Fruit fly (Drosophila melanogaster): ENCODE data around the gene Cmpk.

Cmpk gene

dm6 chr3R:26034643-26035368 lies 20.4 kb downstream of the Cmpk start (continued):
- TF ChIP-seq CG7963 (GFP tag; IDR thresholded peaks at IDR 0.05; ENCODE audit: partially characterized antibody) = peak; percentile 40; the same call in 1 of the 3 replicates
- no peak for TF ChIP-seq sob (GFP tag; IDR thresholded peaks at IDR 0.05)
- TF ChIP-seq CG1832 (GFP tag; optimal IDR thresholded peaks at IDR 0.05) = peak; percentile 36
- no peak for TF ChIP-seq CG9727 (GFP tag; optimal IDR thresholded peaks at IDR 0.05)
- peak; percentile 25 for TF ChIP-seq Med (GFP tag)
- TF ChIP-seq CG10321 (GFP tag; IDR thresholded peaks at IDR 0.05) = no peak
- TF ChIP-seq CG32772 (GFP tag; IDR thresholded peaks at IDR 0.05) = 0 out of 2 replicates have a peak, but pooled peaks have one; percentile 15
- TF ChIP-seq D19A (tag; optimal IDR thresholded peaks at IDR 0.05) = peak; percentile 4
- TF ChIP-seq CoRest (tag; optimal IDR thresholded peaks at IDR 0.05) = no peak
- no peak for TF ChIP-seq CG4820 (GFP tag; optimal IDR thresholded peaks at IDR 0.05)
- TF ChIP-seq Tbp (GFP tag; optimal IDR thresholded peaks at IDR 0.05) = no peak
- peak; percentile 91 for TF ChIP-seq CG4360 (GFP tag; IDR thresholded peaks at IDR 0.05)
- TF ChIP-seq pho (GFP tag; optimal IDR thresholded peaks at IDR 0.05) = no peak
- TF ChIP-seq Ets65A (GFP tag) = peak; percentile 57
- no peak for TF ChIP-seq CkIIα-i1 (GFP tag; IDR thresholded peaks at IDR 0.05)
- TF ChIP-seq wdn (GFP tag; IDR thresholded peaks at IDR 0.05) = no peak
- peak; percentile 95 for TF ChIP-seq kni (GFP tag; optimal IDR thresholded peaks at IDR 0.05)
- TF ChIP-seq pros (GFP tag; optimal IDR thresholded peaks at IDR 0.05) = peak; percentile 92
- no peak for TF ChIP-seq CG13775 (GFP tag; optimal IDR thresholded peaks at IDR 0.05)
- TF ChIP-seq CG33557 (GFP tag; optimal IDR thresholded peaks at IDR 0.05) = peak; percentile 44
- no peak for TF ChIP-seq Gug (GFP tag; IDR thresholded peaks at IDR 0.05)
- peak; percentile 82 for TF ChIP-seq ac (GFP tag; optimal IDR thresholded peaks at IDR 0.05)
- TF ChIP-seq CG8924 (tag; optimal IDR thresholded peaks at IDR 0.05) = peak; percentile 77
- TF ChIP-seq insv (GFP tag; optimal IDR thresholded peaks at IDR 0.05) = peak in 1 of 2 experiments; percentile 41
- no peak for TF ChIP-seq CG14441 (GFP tag; IDR thresholded peaks at IDR 0.05)
- peak; percentile 56 for TF ChIP-seq gsb-n (tag; optimal IDR thresholded peaks at IDR 0.05)
- peak; percentile 7 for TF ChIP-seq CG8281 (tag; optimal IDR thresholded peaks at IDR 0.05)
- peak; percentile 38 for TF ChIP-seq Deaf1 (tag; optimal IDR thresholded peaks at IDR 0.05)
- TF ChIP-seq da (GFP tag; optimal IDR thresholded peaks at IDR 0.05) = peak; percentile 20
- peak; percentile 60 for TF ChIP-seq kah (GFP tag; optimal IDR thresholded peaks at IDR 0.05)
- TF ChIP-seq CG15011 (GFP tag; optimal IDR thresholded peaks at IDR 0.05) = no peak
- peak; percentile 31 for TF ChIP-seq ewg (GFP tag; optimal IDR thresholded peaks at IDR 0.05)
- TF ChIP-seq oc (tag; optimal IDR thresholded peaks at IDR 0.05) = peak; percentile 1
- TF ChIP-seq D (optimal IDR thresholded peaks at IDR 0.05) = peak; percentile 66
- no peak for TF ChIP-seq D (GFP tag; optimal IDR thresholded peaks at IDR 0.05)
- no peak for TF ChIP-seq Mrtf (GFP tag; IDR thresholded peaks at IDR 0.05)
- TF ChIP-seq tll (GFP tag; optimal IDR thresholded peaks at IDR 0.05) = peak in 1 of 2 experiments; percentile 38
- no peak for TF ChIP-seq CG1024 (GFP tag; IDR thresholded peaks at IDR 0.05)
- no peak for TF ChIP-seq lov (optimal IDR thresholded peaks at IDR 0.05)
- peak; percentile 37; the same call in 1 of the 3 replicates for TF ChIP-seq lov (GFP tag; IDR thresholded peaks at IDR 0.05)
- TF ChIP-seq twi (tag; optimal IDR thresholded peaks at IDR 0.05) = peak; percentile 85
- TF ChIP-seq CG7745 (tag; optimal IDR thresholded peaks at IDR 0.05) = peak; percentile 25

All from whole organism, embryonic.